Worm (Caenorhabditis elegans) whole organism, early embryonic: ENCODE results near the gene F21C10.5.

Experiments used
- aly-1 ChIP-seq: sonication (generic microtip); optimal IDR thresholded peaks from 2 replicates; lab custom pipeline; 2016; ENCODE audit warnings: missing genetic modification characterization, missing compliant biosample characterization
- ama-1 ChIP-seq: fragments of 150-350 bp; optimal IDR thresholded peaks from 2 replicates; lab custom pipeline; 2014
- ceh-36 ChIP-seq: sonication (generic microtip); optimal IDR thresholded peaks from 2 replicates; lab custom pipeline; 2016; ENCODE audit warnings: missing genetic modification characterization, inconsistent platforms, missing compliant biosample characterization
- ets-7 ChIP-seq: sonication (generic microtip); optimal IDR thresholded peaks from 2 replicates; lab custom pipeline; 2016; ENCODE audit warnings: missing genotype, missing genetic modification characterization, missing compliant biosample characterization
- scrt-1 ChIP-seq: fragments of 200-800 bp; sonication (Bioruptor generic); IDR thresholded peaks from 2 replicates; pipeline ENCODE4 v1.3.6; 2022; ENCODE audit warnings: missing genetic modification characterization, missing compliant biosample characterization
- tbx-11 ChIP-seq: fragments of 200-800 bp; sonication (Bioruptor generic); IDR thresholded peaks from 2 replicates; pipeline ENCODE4 v1.3.6; 2022; ENCODE audit warnings: missing genetic modification characterization, missing compliant biosample characterization
- tbx-37 ChIP-seq: fragments of 200-800 bp; sonication (Bioruptor generic); conservative IDR thresholded peaks from 2 replicates; pipeline ENCODE4 v1.3.6; 2022; ENCODE audit warnings: missing genetic modification reagents, missing genetic modification characterization, missing compliant biosample characterization

DNA sequence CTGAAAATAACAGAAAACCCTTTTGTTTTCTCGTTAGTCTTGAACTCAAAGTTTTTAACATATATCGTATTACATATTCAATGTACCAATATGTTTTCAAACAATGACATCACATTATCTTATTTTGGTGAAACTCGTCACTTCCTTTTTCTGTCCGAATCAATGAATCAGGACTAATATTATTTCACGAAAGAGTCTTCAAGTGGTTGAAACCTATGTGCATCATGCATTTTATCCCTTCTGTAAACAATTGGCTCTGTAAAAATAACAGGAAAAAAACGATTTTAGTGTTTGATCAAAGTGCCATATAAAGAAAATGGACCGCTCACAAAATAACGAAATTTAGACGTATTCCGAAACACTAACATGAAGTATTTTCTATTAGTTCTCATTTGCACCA lies 17.2 kb upstream of the F21C10.5 start, which contains the start of gene F21C10.18:
- TF ChIP-seq scrt-1 (GFP tag; lab: Robert Waterston, UW) (no peak), tbx-11 (GFP tag; lab: Robert Waterston, UW) (no peak), ets-7 (tag; lab: Kevin White, UChicago) (no peak), ama-1 (no peak), aly-1 (no peak), tbx-37 (GFP tag; lab: Robert Waterston, UW) (no peak), ceh-36 (tag; lab: Kevin White, UChicago) (no peak)
